Fruit fly (Drosophila melanogaster) whole organism, prepupa: Measurements from ENCODE around the gene NHP2.

Experiments used
- Blimp-1 ChIP-seq: fragments of 200-800 bp; sonication (Bioruptor generic); optimal IDR thresholded peaks from 3 replicates; lab custom pipeline; 2017; ENCODE audit warnings: missing biosample characterization, missing genetic modification characterization, mild to moderate bottlenecking, moderate library complexity, missing genetic modification reagents
- CG10631 ChIP-seq: fragments of 200-800 bp; sonication (Bioruptor generic); optimal IDR thresholded peaks from 2 replicates; lab custom pipeline; 2016; ENCODE audit warnings: missing biosample characterization, missing genetic modification characterization
- CG10669 ChIP-seq: fragments of 200-800 bp; sonication (Bioruptor generic); optimal IDR thresholded peaks from 3 replicates; lab custom pipeline; 2018; ENCODE audit warnings: missing biosample characterization, mild to moderate bottlenecking, missing genetic modification characterization, moderate library complexity
- CG11294 ChIP-seq: fragments of 200-800 bp; sonication (Bioruptor generic); IDR thresholded peaks from 2 replicates; pipeline ENCODE4 v1.3.6; 2022; ENCODE audit warnings: missing biosample characterization, missing genetic modification characterization
- CG11762 ChIP-seq: fragments of 200-800 bp; sonication (Bioruptor generic); optimal IDR thresholded peaks from 3 replicates; lab custom pipeline; 2016; ENCODE audit warnings: missing biosample characterization, missing genetic modification characterization; ENCODE audit not compliant: insufficient read depth
- CG15336 ChIP-seq: fragments of 200-800 bp; sonication (Bioruptor generic); IDR thresholded peaks from 2 replicates; pipeline ENCODE4 v1.3.6; 2022; ENCODE audit warnings: missing biosample characterization, missing genetic modification characterization
- CG1621 ChIP-seq: fragments of 200-800 bp; sonication (Bioruptor generic); optimal IDR thresholded peaks from 3 replicates; lab custom pipeline; 2018; ENCODE audit warnings: missing biosample characterization, mild to moderate bottlenecking, missing genetic modification characterization
- CG16779 ChIP-seq: fragments of 200-800 bp; sonication (Bioruptor generic); optimal IDR thresholded peaks from 3 replicates; lab custom pipeline; 2017; ENCODE audit warnings: missing biosample characterization, mild to moderate bottlenecking, missing genetic modification characterization
- CG31627 ChIP-seq: fragments of 200-800 bp; sonication (Bioruptor generic); optimal IDR thresholded peaks from 3 replicates; lab custom pipeline; 2016; ENCODE audit warnings: missing biosample characterization, missing genetic modification characterization
- CG34406 ChIP-seq: fragments of 200-800 bp; sonication (Bioruptor generic); optimal IDR thresholded peaks from 3 replicates; lab custom pipeline; 2016; ENCODE audit warnings: missing biosample characterization, missing genetic modification characterization
- CG6163 ChIP-seq: fragments of 200-800 bp; sonication (Bioruptor generic); IDR thresholded peaks from 3 replicates; pipeline ENCODE4 v1.3.6; 2022; ENCODE audit warnings: missing biosample characterization, missing genetic modification characterization
- CG6792 ChIP-seq: fragments of 200-800 bp; sonication (Bioruptor generic); optimal IDR thresholded peaks from 3 replicates; lab custom pipeline; 2016; ENCODE audit warnings: missing biosample characterization, missing genetic modification characterization
- CG6808 ChIP-seq: fragments of 200-800 bp; sonication (Bioruptor generic); optimal IDR thresholded peaks from 3 replicates; lab custom pipeline; 2017; ENCODE audit warnings: missing biosample characterization, missing genetic modification characterization, mild to moderate bottlenecking, moderate library complexity, missing genetic modification reagents
- CG6854 ChIP-seq: fragments of 200-800 bp; sonication (Bioruptor generic); optimal IDR thresholded peaks from 2 replicates; lab custom pipeline; 2017; ENCODE audit warnings: missing biosample characterization, mild to moderate bottlenecking, missing genetic modification characterization
- CG7368 ChIP-seq: fragments of 200-800 bp; sonication (Bioruptor generic); optimal IDR thresholded peaks from 3 replicates; lab custom pipeline; 2016; ENCODE audit warnings: missing biosample characterization, missing genetic modification characterization
- CG8119 ChIP-seq: fragments of 200-800 bp; sonication (Bioruptor generic); IDR thresholded peaks from 3 replicates; pipeline ENCODE4 v1.3.6; 2022; ENCODE audit warnings: missing biosample characterization, missing genetic modification characterization
- CG8319 ChIP-seq: fragments of 200-800 bp; sonication (Bioruptor generic); optimal IDR thresholded peaks from 3 replicates; lab custom pipeline; 2016; ENCODE audit warnings: missing biosample characterization, missing genetic modification characterization
- CG8632 ChIP-seq: fragments of 200-800 bp; sonication (Bioruptor generic); optimal IDR thresholded peaks from 3 replicates; lab custom pipeline; 2016; ENCODE audit warnings: missing biosample characterization, missing genetic modification characterization
- Eip75B ChIP-seq: fragments of 200-800 bp; sonication (Bioruptor generic); optimal IDR thresholded peaks from 3 replicates; lab custom pipeline; 2016; ENCODE audit warnings: missing biosample characterization, missing genetic modification characterization
- Eip78C ChIP-seq: fragments of 200-800 bp; sonication (Bioruptor generic); peaks from one replicate; lab custom pipeline; 2016; ENCODE audit warnings: missing biosample characterization, missing genetic modification characterization
- Eip93F ChIP-seq: fragments of 200-800 bp; sonication (Bioruptor generic); optimal IDR thresholded peaks from 2 replicates; lab custom pipeline; 2016; ENCODE audit warnings: missing biosample characterization, mild to moderate bottlenecking, missing genetic modification characterization
- Ets96B ChIP-seq: fragments of 200-800 bp; optimal IDR thresholded peaks from 2 replicates; lab custom pipeline; 2019; ENCODE audit warnings: missing biosample characterization, mild to moderate bottlenecking, missing genetic modification characterization, moderate library complexity
- Gug ChIP-seq: fragments of 200-800 bp; sonication (Bioruptor generic); IDR thresholded peaks from 2 replicates; pipeline ENCODE4 v1.3.6; 2022; ENCODE audit warnings: missing biosample characterization, missing genetic modification characterization
- Hr38 ChIP-seq: sonication (Bioruptor generic); optimal IDR thresholded peaks from 2 replicates; lab custom pipeline; 2016; ENCODE audit warnings: missing biosample characterization, missing genetic modification characterization
- Hr39 ChIP-seq: fragments of 200-800 bp; sonication (Bioruptor generic); optimal IDR thresholded peaks from 2 replicates; lab custom pipeline; 2016; ENCODE audit warnings: missing biosample characterization, missing genetic modification characterization
- Hr4 ChIP-seq: fragments of 200-800 bp; sonication (Bioruptor generic); optimal IDR thresholded peaks from 3 replicates; lab custom pipeline; 2016; ENCODE audit warnings: missing biosample characterization, missing genetic modification characterization
- Met ChIP-seq: fragments of 200-800 bp; sonication (Bioruptor generic); optimal IDR thresholded peaks from 3 replicates; lab custom pipeline; 2016; ENCODE audit warnings: missing biosample characterization, missing genetic modification characterization
- OdsH ChIP-seq: fragments of 200-800 bp; sonication (Bioruptor generic); optimal IDR thresholded peaks from 3 replicates; lab custom pipeline; 2016; ENCODE audit warnings: missing biosample characterization, missing genetic modification characterization
- Smox ChIP-seq: fragments of 200-800 bp; sonication (Bioruptor generic); optimal IDR thresholded peaks from 3 replicates; lab custom pipeline; 2016; ENCODE audit warnings: missing biosample characterization, missing genetic modification characterization
- Sox102F ChIP-seq: fragments of 200-800 bp; sonication (Bioruptor generic); optimal IDR thresholded peaks from 2 replicates; lab custom pipeline; 2016; ENCODE audit warnings: missing biosample characterization, mild to moderate bottlenecking, missing genetic modification characterization
- Sox14 ChIP-seq: fragments of 200-800 bp; sonication (Bioruptor generic); optimal IDR thresholded peaks from 3 replicates; lab custom pipeline; 2016; ENCODE audit warnings: missing biosample characterization, missing genetic modification characterization
- Sox15 ChIP-seq: fragments of 200-800 bp; sonication (Bioruptor generic); optimal IDR thresholded peaks from 3 replicates; lab custom pipeline; 2016; ENCODE audit warnings: missing biosample characterization, missing genetic modification characterization
- achi ChIP-seq: fragments of 200-800 bp; sonication (Bioruptor generic); optimal IDR thresholded peaks from 3 replicates; lab custom pipeline; 2016; ENCODE audit warnings: missing biosample characterization, missing genetic modification characterization
- dac ChIP-seq: fragments of 200-800 bp; sonication (Bioruptor generic); optimal IDR thresholded peaks from 2 replicates; lab custom pipeline; 2017; ENCODE audit warnings: missing biosample characterization, mild to moderate bottlenecking, missing genetic modification characterization
- dsx ChIP-seq: fragments of 200-800 bp; optimal IDR thresholded peaks from 3 replicates; lab custom pipeline; 2019; ENCODE audit warnings: missing biosample characterization, mild to moderate bottlenecking, missing genetic modification characterization, moderate library complexity; ENCODE audit not compliant: poor library complexity, severe bottlenecking
- eg ChIP-seq: fragments of 200-800 bp; sonication (Bioruptor generic); IDR thresholded peaks from 3 replicates; pipeline ENCODE4 v1.3.6; 2022; ENCODE audit warnings: missing biosample characterization, missing genetic modification characterization
- fd85E ChIP-seq: fragments of 200-800 bp; sonication (Bioruptor generic); optimal IDR thresholded peaks from 3 replicates; lab custom pipeline; 2016; ENCODE audit warnings: missing biosample characterization, missing genetic modification characterization
- fkh ChIP-seq: fragments of 200-800 bp; sonication (Bioruptor generic); optimal IDR thresholded peaks from 3 replicates; lab custom pipeline; 2017; ENCODE audit warnings: missing biosample characterization, mild to moderate bottlenecking, missing genetic modification characterization, moderate library complexity
- net ChIP-seq: fragments of 200-800 bp; sonication (Bioruptor generic); optimal IDR thresholded peaks from 3 replicates; lab custom pipeline; 2016; ENCODE audit warnings: missing biosample characterization, missing genetic modification characterization
- spab ChIP-seq: fragments of 200-800 bp; sonication (Bioruptor generic); optimal IDR thresholded peaks from 2 replicates; lab custom pipeline; 2017; ENCODE audit warnings: missing biosample characterization, mild to moderate bottlenecking, missing genetic modification characterization, missing genetic modification reagents
- svp ChIP-seq: fragments of 200-800 bp; sonication (Bioruptor generic); peaks from one replicate; lab custom pipeline; 2016; ENCODE audit warnings: missing biosample characterization, missing genetic modification characterization
- topi ChIP-seq: fragments of 200-800 bp; sonication (Bioruptor generic); optimal IDR thresholded peaks from 3 replicates; lab custom pipeline; 2016; ENCODE audit warnings: missing biosample characterization, missing genetic modification characterization
- vri ChIP-seq: fragments of 200-800 bp; sonication (Bioruptor generic); optimal IDR thresholded peaks from 3 replicates; lab custom pipeline; 2016; ENCODE audit warnings: missing biosample characterization, mild to moderate bottlenecking, missing genetic modification characterization

Gene NHP2

dm6 chr3L:14790127-14790589 lies 11.8 kb downstream of the NHP2 start (continued):
- TF ChIP-seq net (GFP tag; lab: Kevin White, UChicago): peak; percentile 75
- peak; percentile 26 for TF ChIP-seq CG16779 (tag; lab: Kevin White, UChicago)
- TF ChIP-seq CG10631 (GFP tag; lab: Kevin White, UChicago): peak; percentile 87
- peak; percentile 81 for TF ChIP-seq CG6792 (GFP tag; lab: Kevin White, UChicago)
- TF ChIP-seq CG34406 (GFP tag; lab: Kevin White, UChicago): peak; percentile 70
- TF ChIP-seq CG1621 (tag; lab: Kevin White, UChicago): no peak
- TF ChIP-seq achi (GFP tag; lab: Kevin White, UChicago): peak; percentile 80
- TF ChIP-seq Blimp-1 (GFP tag; lab: Kevin White, UChicago): peak; percentile 38
- peak; percentile 83 for TF ChIP-seq Eip75B
- peak; percentile 83 for TF ChIP-seq Sox14
- peak; percentile 26 for TF ChIP-seq fkh (GFP tag; lab: Kevin White, UChicago)
- TF ChIP-seq Sox102F (GFP tag; lab: Kevin White, UChicago): peak; percentile 85
- TF ChIP-seq CG8319 (GFP tag; lab: Kevin White, UChicago): peak; percentile 61
- TF ChIP-seq CG6854 (GFP tag; lab: Kevin White, UChicago): peak; percentile 30
- TF ChIP-seq CG11294 (GFP tag; lab: Robert Waterston, UW): peak; percentile 57; the same call in 1 of the 2 replicates
- peak; percentile 71 for TF ChIP-seq Sox15 (GFP tag; lab: Kevin White, UChicago)
- peak; percentile 90 for TF ChIP-seq Hr39 (GFP tag; lab: Kevin White, UChicago)
- peak; percentile 78 for TF ChIP-seq CG11762 (GFP tag; lab: Kevin White, UChicago)
- TF ChIP-seq svp (GFP tag; lab: Kevin White, UChicago): peak; percentile 93
- peak; percentile 54 for TF ChIP-seq Gug
- peak; percentile 68 for TF ChIP-seq CG10669 (GFP tag; lab: Kevin White, UChicago)
- TF ChIP-seq Ets96B (tag; lab: Kevin White, UChicago): peak; percentile 55
- peak; percentile 80 for TF ChIP-seq Smox (GFP tag; lab: Kevin White, UChicago)
- TF ChIP-seq dac (GFP tag; lab: Kevin White, UChicago): no peak
- TF ChIP-seq CG8632: peak; percentile 70
- TF ChIP-seq Eip93F (GFP tag; lab: Kevin White, UChicago): no peak
- TF ChIP-seq, all 60 proteins: peak for 53

- TF ChIP-seq CG6808 (GFP tag; lab: Kevin White, UChicago): no peak
- no peak for TF ChIP-seq dac (GFP tag; lab: Kevin White, UChicago)
- no peak for TF ChIP-seq CG7368
- no peak for TF ChIP-seq Sox102F (GFP tag; lab: Kevin White, UChicago)
- TF ChIP-seq CG16779 (tag; lab: Kevin White, UChicago): no peak
- no peak for TF ChIP-seq fd85E
- no peak for TF ChIP-seq CG10631 (GFP tag; lab: Kevin White, UChicago)
- peak; percentile 39; the same call in 1 of the 3 replicates for TF ChIP-seq CG6163
- no peak for TF ChIP-seq Hr4
- TF ChIP-seq CG31627: peak; percentile 26
- peak; percentile 56 for TF ChIP-seq Eip78C
- no peak for TF ChIP-seq Sox14
- no peak for TF ChIP-seq CG6854 (GFP tag; lab: Kevin White, UChicago)
- TF ChIP-seq, all 60 proteins: peak for 3
Observed at dm6 chr3L:14789676-14790075, 12.3 kb downstream of the NHP2 start, which contains the start of gene Helz. Gene Helz (plus strand): TSS chr3L:14789935.

dm6 chr3L:14786230-14786850 lies 15.6 kb downstream of the NHP2 start, which contains the start of the genes bmm and Tdrd3:
Gene bmm (minus strand): TSS chr3L:14786412.
Gene Tdrd3 (plus strand): TSS chr3L:14786791.
- TF ChIP-seq dac (GFP tag; lab: Kevin White, UChicago) (peak; percentile 51), Eip78C (peak; percentile 74), CG7368 (peak; percentile 66), Hr38 (no peak), Hr4 (peak; percentile 69), Blimp-1 (GFP tag; lab: Kevin White, UChicago) (peak; percentile 59), CG11294 (GFP tag; lab: Robert Waterston, UW) (peak; percentile 14; the same call in 1 of the 2 replicates), CG6163 (peak; percentile 52; the same call in 2 of the 3 replicates), dsx (GFP tag; lab: Kevin White, UChicago) (peak; percentile 76), topi (GFP tag; lab: Kevin White, UChicago) (peak; percentile 25), net (GFP tag; lab: Kevin White, UChicago) (peak; percentile 73), vri (GFP tag; lab: Kevin White, UChicago) (peak; percentile 23), CG15336 (GFP tag; lab: Robert Waterston, UW) (peak; percentile 73), Met (GFP tag; lab: Kevin White, UChicago) (peak; percentile 65), CG34406 (GFP tag; lab: Kevin White, UChicago) (peak; percentile 80), Ets96B (tag; lab: Kevin White, UChicago) (peak; percentile 77), CG16779 (tag; lab: Kevin White, UChicago) (no peak), CG8119 (GFP tag; lab: Robert Waterston, UW) (peak; percentile 75), achi (GFP tag; lab: Kevin White, UChicago) (peak; percentile 82), spab (peak; percentile 51), fd85E (no peak), CG8319 (GFP tag; lab: Kevin White, UChicago) (peak; percentile 36), OdsH (GFP tag; lab: Kevin White, UChicago) (peak; percentile 86), Smox (GFP tag; lab: Kevin White, UChicago) (peak; percentile 67), svp (GFP tag; lab: Kevin White, UChicago) (peak; percentile 83), CG6808 (GFP tag; lab: Kevin White, UChicago) (peak; percentile 68), CG10631 (GFP tag; lab: Kevin White, UChicago) (peak; percentile 79), eg (GFP tag; lab: Robert Waterston, UW) (peak; percentile 76)
